Worm (Caenorhabditis elegans): ENCODE results near the gene elo-5.

The elo-5 gene

ce11 chrIV:5374321-5374720 is 2.6 kb downstream of the elo-5 start:
- TF ChIP-seq che-1 (tag; optimal IDR thresholded peaks at IDR 0.05), result no peak
- no peak for TF ChIP-seq lin-11 (tag; optimal IDR thresholded peaks at IDR 0.05)
- no peak for TF ChIP-seq ztf-16 (tag; optimal IDR thresholded peaks at IDR 0.05)
- TF ChIP-seq ceh-18 (tag; optimal IDR thresholded peaks at IDR 0.05), result no peak
- TF ChIP-seq ceh-22 (tag; optimal IDR thresholded peaks at IDR 0.05), result no peak

ce11 chrIV:5370914-5371313 is 6.0 kb downstream of the elo-5 start:
- TF ChIP-seq syd-9 (tag; optimal IDR thresholded peaks at IDR 0.05) (no peak), pha-2 (tag; optimal IDR thresholded peaks at IDR 0.05) (peak; percentile 41), fkh-6 (tag; optimal IDR thresholded peaks at IDR 0.05) (no peak), sox-2 (GFP tag; IDR thresholded peaks at IDR 0.05) (no peak), hlh-15 (tag; optimal IDR thresholded peaks at IDR 0.05) (peak; percentile 14), ceh-22 (tag; optimal IDR thresholded peaks at IDR 0.05) (no peak), K09A11.1 (tag; optimal IDR thresholded peaks at IDR 0.05; ENCODE audit: insufficient read depth) (peak; percentile 65), nfya-1 (tag; optimal IDR thresholded peaks at IDR 0.05) (peak; percentile 49), pha-4 (tag; optimal IDR thresholded peaks at IDR 0.05) (no peak), ama-1 (optimal IDR thresholded peaks at IDR 0.05) (no peak), hlh-30 (tag; optimal IDR thresholded peaks at IDR 0.05; ENCODE audit: insufficient read depth) (no peak), tbx-7 (tag; optimal IDR thresholded peaks at IDR 0.05) (no peak), elt-4 (tag; optimal IDR thresholded peaks at IDR 0.05) (no peak), ceh-34 (tag; optimal IDR thresholded peaks at IDR 0.05) (peak; percentile 71), odd-2 (tag; optimal IDR thresholded peaks at IDR 0.05) (no peak), madf-2 (tag; optimal IDR thresholded peaks at IDR 0.05) (no peak), pqm-1 (tag; optimal IDR thresholded peaks at IDR 0.05) (no peak), ceh-24 (tag; optimal IDR thresholded peaks at IDR 0.05) (no peak), rnt-1 (tag; optimal IDR thresholded peaks at IDR 0.05) (no peak), ceh-45 (GFP tag; IDR thresholded peaks at IDR 0.05) (no peak), ztf-16 (tag; optimal IDR thresholded peaks at IDR 0.05) (peak; percentile 21), ttx-3 (tag; optimal IDR thresholded peaks at IDR 0.05) (peak; percentile 72), fkh-10 (GFP tag; optimal IDR thresholded peaks at IDR 0.05) (no peak), unc-42 (tag; optimal IDR thresholded peaks at IDR 0.05) (no peak), fax-1 (tag; optimal IDR thresholded peaks at IDR 0.05) (peak; percentile 33), ceh-14 (tag; optimal IDR thresholded peaks at IDR 0.05) (peak; percentile 39), hlh-13 (GFP tag; optimal IDR thresholded peaks at IDR 0.05) (no peak), K02D7.2 (tag; optimal IDR thresholded peaks at IDR 0.05) (peak; percentile 25), ets-4 (tag; optimal IDR thresholded peaks at IDR 0.05) (no peak), ceh-18 (tag; optimal IDR thresholded peaks at IDR 0.05) (no peak), pag-3 (tag; optimal IDR thresholded peaks at IDR 0.05; ENCODE audit: borderline replicate concordance) (no peak), unc-86 (tag; optimal IDR thresholded peaks at IDR 0.05) (peak; percentile 44), lim-6 (tag; optimal IDR thresholded peaks at IDR 0.05) (no peak), che-1 (tag; optimal IDR thresholded peaks at IDR 0.05) (no peak), ceh-48 (tag; optimal IDR thresholded peaks at IDR 0.05) (no peak), zip-5 (tag; optimal IDR thresholded peaks at IDR 0.05) (peak; percentile 52), hlh-8 (tag; optimal IDR thresholded peaks at IDR 0.05) (no peak), hlh-6 (tag; optimal IDR thresholded peaks at IDR 0.05) (no peak), unc-55 (GFP tag; optimal IDR thresholded peaks at IDR 0.05) (no peak), pat-9 (tag; optimal IDR thresholded peaks at IDR 0.05) (peak; percentile 52), pros-1 (tag; optimal IDR thresholded peaks at IDR 0.05) (no peak), T23F11.4 (GFP tag; optimal IDR thresholded peaks at IDR 0.05) (no peak), ceh-9 (tag; optimal IDR thresholded peaks at IDR 0.05) (no peak), C08G9.2 (tag; optimal IDR thresholded peaks at IDR 0.05) (no peak), nhr-232 (tag; optimal IDR thresholded peaks at IDR 0.05) (peak; percentile 18), ref-2 (tag; optimal IDR thresholded peaks at IDR 0.05) (peak; percentile 20), elt-2 (tag; optimal IDR thresholded peaks at IDR 0.05) (peak; percentile 76), ceh-31 (tag; optimal IDR thresholded peaks at IDR 0.05) (peak; percentile 47), unc-3 (GFP tag; conservative IDR thresholded peaks at IDR 0.05) (no peak), unc-3 (tag; optimal IDR thresholded peaks at IDR 0.05) (peak; percentile 22), nhr-11 (tag; optimal IDR thresholded peaks at IDR 0.05) (no peak)
